Worm (Caenorhabditis elegans) whole organism, young adult: Measurements from ENCODE around the gene F01F1.11.
A peak's percentile ranks its signal among the peaks of the same experiment; 100 is the strongest.

Source experiments
- B0019.2 ChIP-seq: fragments of 200-800 bp; sonication (Bioruptor generic); conservative IDR thresholded peaks from 2 replicates; pipeline ENCODE4 v1.3.6; 2022; ENCODE audit warnings: missing genetic modification reagents, missing genetic modification characterization, missing compliant biosample characterization
- B0261.1 ChIP-seq: sonication (generic microtip); optimal IDR thresholded peaks from 2 replicates; lab custom pipeline; 2016; ENCODE audit warnings: mild to moderate bottlenecking, missing genetic modification characterization, moderate library complexity, missing compliant biosample characterization
- C17E4.6 ChIP-seq: fragments of 200-800 bp; sonication (Bioruptor generic); IDR thresholded peaks from 2 replicates; pipeline ENCODE4 v1.3.6; 2022; ENCODE audit warnings: missing genetic modification reagents, missing genetic modification characterization, missing compliant biosample characterization
- F10E7.11 ChIP-seq: sonication (generic microtip); optimal IDR thresholded peaks from 2 replicates; lab custom pipeline; 2017; ENCODE audit warnings: mild to moderate bottlenecking, missing genetic modification characterization, moderate library complexity, missing compliant biosample characterization
- F23B12.7 ChIP-seq: sonication (generic microtip); optimal IDR thresholded peaks from 2 replicates; lab custom pipeline; 2017; ENCODE audit warnings: missing genetic modification characterization, mild to moderate bottlenecking, missing compliant biosample characterization, antibody characterized with exemption, moderate library complexity; ENCODE audit not compliant: insufficient read depth
- F57A8.1 ChIP-seq: fragments of 200-800 bp; sonication (Bioruptor generic); optimal IDR thresholded peaks from 2 replicates; lab custom pipeline; 2018; ENCODE audit warnings: mild to moderate bottlenecking, missing genetic modification characterization, moderate library complexity, missing compliant biosample characterization
- T07F8.4 ChIP-seq: sonication (generic microtip); optimal IDR thresholded peaks from 2 replicates; lab custom pipeline; 2016; ENCODE audit warnings: mild to moderate bottlenecking, missing genetic modification characterization, moderate library complexity, missing compliant biosample characterization
- Y53G8AR.9 ChIP-seq: fragments of 200-800 bp; sonication (Bioruptor generic); conservative IDR thresholded peaks from 2 replicates; pipeline ENCODE4 v1.3.6; 2022; ENCODE audit warnings: missing genetic modification reagents, missing genetic modification characterization, missing compliant biosample characterization
- Y67H2A.10 ChIP-seq: fragments of 200-800 bp; sonication (Bioruptor generic); conservative IDR thresholded peaks from 2 replicates; pipeline ENCODE4 v1.3.6; 2022; ENCODE audit warnings: missing genetic modification reagents, missing genetic modification characterization, missing compliant biosample characterization
- Y79H2A.3 ChIP-seq: fragments of 200-800 bp; sonication (Bioruptor generic); conservative IDR thresholded peaks from 2 replicates; pipeline ENCODE4 v1.3.6; 2022; ENCODE audit warnings: missing genetic modification reagents, missing genetic modification characterization, missing compliant biosample characterization
- Y95B8A.8 ChIP-seq: fragments of 200-800 bp; sonication (Bioruptor generic); IDR thresholded peaks from 2 replicates; pipeline ENCODE4 v1.3.6; 2022; ENCODE audit warnings: missing genetic modification reagents, missing genetic modification characterization, missing compliant biosample characterization
- akir-1 ChIP-seq: fragments of 200-800 bp; sonication (Bioruptor generic); optimal IDR thresholded peaks from 2 replicates; lab custom pipeline; 2018; ENCODE audit warnings: mild to moderate bottlenecking, missing genetic modification characterization, moderate library complexity, missing compliant biosample characterization
- ama-1 ChIP-seq, 3 experiments: fragments of 150-350 bp in 1 of 3; sonication (generic microtip) in 2 of 3; optimal IDR thresholded peaks; 2 replicates each; lab custom pipeline; 2014 to 2018; ENCODE audit warnings: missing biosample characterization in 2 of 3, missing genetic modification characterization in 2 of 3, missing genetic modification reagents in 2 of 3
- aptf-3 ChIP-seq: fragments of 200-800 bp; sonication (Bioruptor generic); IDR thresholded peaks from 2 replicates; pipeline ENCODE4 v1.3.6; 2022; ENCODE audit warnings: missing genetic modification characterization, missing compliant biosample characterization
- atf-7 ChIP-seq: sonication (generic microtip); optimal IDR thresholded peaks from 2 replicates; lab custom pipeline; 2017; ENCODE audit warnings: mild to moderate bottlenecking, missing genetic modification characterization, missing compliant biosample characterization
- attf-6 ChIP-seq: fragments of 200-800 bp; sonication (Bioruptor generic); IDR thresholded peaks from 2 replicates; pipeline ENCODE4 v1.3.6; 2022; ENCODE audit warnings: missing genetic modification reagents, missing genetic modification characterization, missing compliant biosample characterization
- ccch-3 ChIP-seq: fragments of 200-800 bp; sonication (Bioruptor generic); optimal IDR thresholded peaks from 2 replicates; lab custom pipeline; 2018; ENCODE audit warnings: mild to moderate bottlenecking, missing genetic modification characterization, missing compliant biosample characterization
- cebp-1 ChIP-seq, 2 experiments: fragments of 200-800 bp in 1 of 2; sonication (Bioruptor generic) in 1 of 2; sonication (generic microtip) in 1 of 2; IDR thresholded peaks in 1 of 2; optimal IDR thresholded peaks in 1 of 2; 2 replicates each; pipeline versions ENCODE4 v1.3.6 to Lab custom; 2017 to 2022; ENCODE audit warnings: missing compliant biosample characterization in 2 of 2, missing genetic modification characterization in 2 of 2, mild to moderate bottlenecking in 1 of 2, missing genetic modification reagents in 1 of 2, moderate library complexity in 1 of 2
- ceh-27 ChIP-seq: fragments of 200-800 bp; sonication (Bioruptor generic); optimal IDR thresholded peaks from 2 replicates; lab custom pipeline; 2018; ENCODE audit warnings: mild to moderate bottlenecking, missing genetic modification characterization, moderate library complexity, missing compliant biosample characterization
- ceh-79 ChIP-seq: sonication (generic microtip); optimal IDR thresholded peaks from 2 replicates; lab custom pipeline; 2017; ENCODE audit warnings: mild to moderate bottlenecking, missing genetic modification characterization, missing compliant biosample characterization
- ceh-91 ChIP-seq: fragments of 200-800 bp; sonication (Bioruptor generic); IDR thresholded peaks from 2 replicates; pipeline ENCODE4 v1.3.6; 2022; ENCODE audit warnings: missing genetic modification reagents, missing genetic modification characterization, missing compliant biosample characterization
- die-1 ChIP-seq: sonication (generic microtip); optimal IDR thresholded peaks from 2 replicates; lab custom pipeline; 2016; ENCODE audit warnings: missing genotype, mild to moderate bottlenecking, missing genetic modification characterization, missing compliant biosample characterization
- egl-18 ChIP-seq: fragments of 200-800 bp; sonication (Bioruptor generic); IDR thresholded peaks from 2 replicates; pipeline ENCODE4 v1.3.6; 2022; ENCODE audit warnings: missing genetic modification reagents, missing genetic modification characterization, missing compliant biosample characterization
- egl-44 ChIP-seq: fragments of 200-800 bp; sonication (Bioruptor generic); IDR thresholded peaks from 2 replicates; pipeline ENCODE4 v1.3.6; 2022; ENCODE audit warnings: missing genetic modification reagents, missing genetic modification characterization, missing compliant biosample characterization
- egrh-3 ChIP-seq: fragments of 200-800 bp; sonication (Bioruptor generic); IDR thresholded peaks from 2 replicates; pipeline ENCODE4 v1.3.6; 2022; ENCODE audit warnings: missing genetic modification reagents, missing genetic modification characterization, missing compliant biosample characterization
- fkh-3 ChIP-seq: sonication (generic microtip); optimal IDR thresholded peaks from 2 replicates; lab custom pipeline; 2016; ENCODE audit warnings: mild to moderate bottlenecking, missing genetic modification characterization, missing compliant biosample characterization
- let-607 ChIP-seq, 2 experiments: fragments of 200-800 bp in 1 of 2; sonication (Bioruptor generic) in 1 of 2; sonication (generic microtip) in 1 of 2; optimal IDR thresholded peaks; 2 replicates each; lab custom pipeline; 2016 to 2018; ENCODE audit warnings: mild to moderate bottlenecking in 2 of 2, missing compliant biosample characterization in 2 of 2, missing genetic modification characterization in 2 of 2, moderate library complexity in 2 of 2, missing genotype in 1 of 2
- lin-26 ChIP-seq: fragments of 200-800 bp; sonication (Bioruptor generic); IDR thresholded peaks from 2 replicates; pipeline ENCODE4 v1.3.6; 2022; ENCODE audit warnings: missing genetic modification reagents, missing genetic modification characterization, missing compliant biosample characterization
- lin-54 ChIP-seq: fragments of 200-800 bp; sonication (Bioruptor generic); optimal IDR thresholded peaks from 2 replicates; lab custom pipeline; 2018; ENCODE audit warnings: mild to moderate bottlenecking, missing genetic modification characterization, missing compliant biosample characterization
- lir-1 ChIP-seq: fragments of 200-800 bp; sonication (Bioruptor generic); conservative IDR thresholded peaks from 2 replicates; pipeline ENCODE4 v1.3.6; 2022; ENCODE audit warnings: missing genetic modification reagents, missing genetic modification characterization, missing compliant biosample characterization
- lsl-1 ChIP-seq: fragments of 200-800 bp; sonication (Bioruptor generic); optimal IDR thresholded peaks from 2 replicates; lab custom pipeline; 2018; ENCODE audit warnings: mild to moderate bottlenecking, missing genetic modification characterization, moderate library complexity, missing compliant biosample characterization
- mxl-1 ChIP-seq: sonication (generic microtip); optimal IDR thresholded peaks from 2 replicates; lab custom pipeline; 2016; ENCODE audit warnings: missing genetic modification characterization, missing compliant biosample characterization
- nfyb-1 ChIP-seq: fragments of 200-800 bp; sonication (Bioruptor generic); IDR thresholded peaks from 2 replicates; pipeline ENCODE4 v1.3.6; 2022; ENCODE audit warnings: missing genetic modification reagents, missing genetic modification characterization, missing compliant biosample characterization
- nhr-27 ChIP-seq: fragments of 200-800 bp; sonication (Bioruptor generic); optimal IDR thresholded peaks from 2 replicates; lab custom pipeline; 2018; ENCODE audit warnings: mild to moderate bottlenecking, missing genetic modification characterization, moderate library complexity, missing compliant biosample characterization
- pha-4 ChIP-seq: fragments of 150-350 bp; sonication (generic microtip); optimal IDR thresholded peaks from 2 replicates; lab custom pipeline; 2014; ENCODE audit warnings: missing biosample characterization, missing genetic modification reagents, missing genetic modification characterization
- repo-1 ChIP-seq: sonication (generic microtip); optimal IDR thresholded peaks from 2 replicates; lab custom pipeline; 2017; ENCODE audit warnings: mild to moderate bottlenecking, missing genetic modification characterization, missing compliant biosample characterization
- rpc-1 ChIP-seq, 2 experiments: fragments of 150-350 bp in 1 of 2; sonication (generic microtip) in 1 of 2; optimal IDR thresholded peaks; 2 replicates each; lab custom pipeline; 2014 to 2018; ENCODE audit warnings: missing biosample characterization in 1 of 2, missing genetic modification characterization in 1 of 2, missing genetic modification reagents in 1 of 2, missing genotype in 1 of 2
- sdz-38 ChIP-seq: sonication (generic microtip); optimal IDR thresholded peaks from 2 replicates; lab custom pipeline; 2016; ENCODE audit warnings: missing genotype, missing genetic modification characterization, missing compliant biosample characterization
- sea-2 ChIP-seq: fragments of 200-800 bp; sonication (Bioruptor generic); IDR thresholded peaks from 2 replicates; pipeline ENCODE4 v1.3.6; 2022; ENCODE audit warnings: missing genetic modification characterization, missing compliant biosample characterization
- snpc-1.1 ChIP-seq: sonication (generic microtip); optimal IDR thresholded peaks from 2 replicates; lab custom pipeline; 2017; ENCODE audit warnings: missing genetic modification characterization, mild to moderate bottlenecking, missing compliant biosample characterization, antibody characterized with exemption, moderate library complexity, missing genotype, missing genetic modification reagents; ENCODE audit not compliant: insufficient read depth
- snpc-3.4 ChIP-seq: sonication (generic microtip); optimal IDR thresholded peaks from 2 replicates; lab custom pipeline; 2017; ENCODE audit warnings: missing genetic modification characterization, mild to moderate bottlenecking, missing compliant biosample characterization, antibody characterized with exemption, moderate library complexity, missing genotype, missing genetic modification reagents
- snpc-4 ChIP-seq, 5 experiments: fragments of 150-350 bp in 1 of 5; sonication (generic microtip) in 4 of 5; optimal IDR thresholded peaks; 2 replicates each; lab custom pipeline; 2014 to 2018; ENCODE audit warnings: missing genetic modification characterization in 5 of 5, missing biosample characterization in 3 of 5, antibody characterized with exemption in 2 of 5, mild to moderate bottlenecking in 2 of 5, missing compliant biosample characterization in 2 of 5, missing genotype in 2 of 5, moderate library complexity in 2 of 5, missing genetic modification reagents in 1 of 5
- tbp1 ChIP-seq: fragments of 200-800 bp; sonication (Bioruptor generic); optimal IDR thresholded peaks from 2 replicates; lab custom pipeline; 2018; ENCODE audit warnings: mild to moderate bottlenecking, missing genetic modification characterization, missing compliant biosample characterization
- unc-62 ChIP-seq: fragments of 150-350 bp; optimal IDR thresholded peaks from 2 replicates; lab custom pipeline; 2014; ENCODE audit warnings: missing biosample characterization, missing genetic modification reagents, missing genetic modification characterization
- ztf-18 ChIP-seq: sonication (generic microtip); optimal IDR thresholded peaks from 2 replicates; lab custom pipeline; 2016; ENCODE audit warnings: missing genotype, mild to moderate bottlenecking, missing genetic modification characterization, missing compliant biosample characterization

F01F1.11 gene

ce11 chrIII:5876140-5876675 lies 4.5 kb upstream of the F01F1.11 start, which contains the start of gene aldo-2:
Gene aldo-2 (minus strand): TSS chrIII:5876625.
- no peak for TF ChIP-seq snpc-4 (GFP tag; optimal IDR thresholded peaks at IDR 0.05; lab: Kevin White, UChicago)
- TF ChIP-seq snpc-4 (tag; optimal IDR thresholded peaks at IDR 0.05; lab: Kevin White, UChicago) = peak in 2 of 4 experiments; percentile 39 to 42
- TF ChIP-seq Y95B8A.8 (GFP tag; lab: Robert Waterston, UW) = peak; percentile 92
- no peak for TF ChIP-seq let-607 (tag; optimal IDR thresholded peaks at IDR 0.05; lab: Kevin White, UChicago)
- TF ChIP-seq rpc-1 (optimal IDR thresholded peaks at IDR 0.05; lab: Kevin White, UChicago) = no peak
- no peak for TF ChIP-seq rpc-1 (tag; optimal IDR thresholded peaks at IDR 0.05; lab: Kevin White, UChicago)
- peak; percentile 84 for TF ChIP-seq C17E4.6 (GFP tag; lab: Robert Waterston, UW)
- TF ChIP-seq akir-1 (GFP tag; lab: Kevin White, UChicago) = no peak
- peak; percentile 53 for TF ChIP-seq ama-1 (optimal IDR thresholded peaks at IDR 0.05; lab: Kevin White, UChicago)
- TF ChIP-seq ama-1 (GFP tag; optimal IDR thresholded peaks at IDR 0.05; lab: Kevin White, UChicago) = peak in 1 of 2 experiments; percentile 15
- TF ChIP-seq ztf-18 (tag; lab: Kevin White, UChicago) = peak; percentile 37
- TF ChIP-seq snpc-3.4 (tag; lab: Kevin White, UChicago) = peak; percentile 83
- no peak for TF ChIP-seq ceh-79
- no peak for TF ChIP-seq die-1 (tag; lab: Kevin White, UChicago)
- no peak for TF ChIP-seq fkh-3 (tag; lab: Kevin White, UChicago)
- TF ChIP-seq cebp-1 (GFP tag; IDR thresholded peaks at IDR 0.05; lab: Robert Waterston, UW) = no peak
- peak; percentile 42 for TF ChIP-seq cebp-1 (tag; optimal IDR thresholded peaks at IDR 0.05; lab: Kevin White, UChicago)
- peak; percentile 67; the same call in 1 of the 2 replicates for TF ChIP-seq lin-26 (GFP tag; lab: Robert Waterston, UW)
- TF ChIP-seq sea-2 (GFP tag; lab: Robert Waterston, UW) = no peak
- TF ChIP-seq pha-4 (tag; lab: Kevin White, UChicago) = no peak
- TF ChIP-seq repo-1 = no peak
- no peak for TF ChIP-seq mxl-1 (tag; lab: Kevin White, UChicago)
- TF ChIP-seq egl-18 (GFP tag; lab: Robert Waterston, UW) = no peak
- 0 out of 2 replicates have a peak, but pooled peaks have one; percentile 72 for TF ChIP-seq aptf-3
- no peak for TF ChIP-seq T07F8.4 (tag; lab: Kevin White, UChicago)
- TF ChIP-seq atf-7 = no peak
- peak; percentile 84; the same call in 1 of the 2 replicates for TF ChIP-seq Y53G8AR.9 (GFP tag; lab: Robert Waterston, UW)
- peak; percentile 72 for TF ChIP-seq lin-54
- TF ChIP-seq nhr-27 (tag; lab: Kevin White, UChicago) = no peak
- peak; percentile 50; the same call in 1 of the 2 replicates for TF ChIP-seq egrh-3 (GFP tag; lab: Robert Waterston, UW)
- TF ChIP-seq F57A8.1 (GFP tag; lab: Kevin White, UChicago) = no peak
- TF ChIP-seq attf-6 (GFP tag; lab: Robert Waterston, UW) = peak; percentile 41; the same call in 1 of the 2 replicates
- TF ChIP-seq egl-44 = peak; percentile 44; the same call in 1 of the 2 replicates
- TF ChIP-seq ceh-91 (GFP tag; lab: Robert Waterston, UW) = peak; percentile 94
- peak; percentile 69 for TF ChIP-seq Y67H2A.10 (GFP tag; lab: Robert Waterston, UW)
- no peak for TF ChIP-seq unc-62 (GFP tag; lab: Kevin White, UChicago)
- TF ChIP-seq sdz-38 = no peak
- peak; percentile 42 for TF ChIP-seq ceh-27 (GFP tag; lab: Kevin White, UChicago)
- TF ChIP-seq B0261.1 (tag; lab: Kevin White, UChicago) = no peak
- TF ChIP-seq ccch-3 (GFP tag; lab: Kevin White, UChicago) = no peak
- peak; percentile 75 for TF ChIP-seq Y79H2A.3 (GFP tag; lab: Robert Waterston, UW)
- no peak for TF ChIP-seq F23B12.7
- no peak for TF ChIP-seq snpc-1.1
- TF ChIP-seq B0019.2 (GFP tag; lab: Robert Waterston, UW) = peak; percentile 76
- 0 out of 2 replicates have a peak, but pooled peaks have one; percentile 64 for TF ChIP-seq nfyb-1 (GFP tag; lab: Robert Waterston, UW)
- TF ChIP-seq lsl-1 (GFP tag; lab: Kevin White, UChicago) = peak; percentile 82
- TF ChIP-seq tbp1 (GFP tag; lab: Kevin White, UChicago) = peak; percentile 55
- no peak for TF ChIP-seq F10E7.11 (tag; lab: Kevin White, UChicago)
- TF ChIP-seq lir-1 (GFP tag; lab: Robert Waterston, UW) = no peak
